Worm (Caenorhabditis elegans): Measurements from ENCODE around the gene hst-3.1.

ce11 chrII:6173400-6173799 lies 4.3 kb upstream of the hst-3.1 start, which contains the start of gene F40H3.2:
- TF ChIP-seq php-3 (GFP tag; IDR thresholded peaks at IDR 0.05) = no peak
- TF ChIP-seq ceh-44 (GFP tag; IDR thresholded peaks at IDR 0.05) = no peak
- TF ChIP-seq pha-4 (GFP tag; IDR thresholded peaks at IDR 0.05) = no peak
- no peak for TF ChIP-seq pha-4 (tag; optimal IDR thresholded peaks at IDR 0.05)
- TF ChIP-seq egl-27 (tag; optimal IDR thresholded peaks at IDR 0.05) = no peak
- TF ChIP-seq attf-4 (tag; optimal IDR thresholded peaks at IDR 0.05) = no peak
- no peak for TF ChIP-seq ZK546.5 (tag; optimal IDR thresholded peaks at IDR 0.05)
- TF ChIP-seq ctbp-1 (GFP tag; IDR thresholded peaks at IDR 0.05) = no peak

Data from whole organism, L4 larva.